In the genomic region with DNA sequence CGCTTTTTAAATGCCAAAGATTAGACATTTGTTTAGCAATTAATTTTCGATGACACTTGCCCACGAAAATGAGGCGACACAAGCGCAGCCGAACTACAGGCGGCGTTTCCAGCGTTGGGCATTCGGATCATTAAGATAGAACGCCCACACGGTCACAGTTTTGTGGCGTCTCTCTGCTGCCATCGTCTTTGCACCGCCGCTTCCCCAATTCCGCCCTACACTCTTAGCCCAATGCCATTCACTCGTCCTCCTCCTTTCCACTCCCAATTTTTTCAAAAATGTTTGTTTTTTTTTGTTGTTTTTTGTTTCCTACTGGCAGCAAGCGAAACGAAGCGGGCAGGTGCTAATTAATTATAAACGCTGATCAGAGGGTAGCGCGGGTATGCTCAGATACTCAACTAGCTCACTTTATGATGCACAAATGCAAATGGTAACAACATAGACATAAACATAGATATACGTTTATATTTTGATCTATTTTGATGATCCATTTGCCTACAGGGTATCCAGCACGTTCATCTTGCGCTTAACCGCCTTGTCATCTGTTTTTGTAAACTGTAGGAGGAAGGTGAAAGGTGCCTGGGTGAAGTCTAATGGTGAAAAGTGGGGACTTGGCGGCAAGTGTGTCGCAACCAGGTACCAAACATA, we compare ENCODE assay signal across 2 fruit fly cellular contexts.
TF ChIP-seq lines count a peak whose summit lies in the region.

No protein-coding gene starts in this region.

TF ChIP-seq in whole organism, embryonic, 481 proteins besides CTCF, POLR2A, EP300 and RAD21 (continued from another document and continues in another):
- TF ChIP-seq CG7745 (tag; optimal IDR thresholded peaks at IDR 0.05; lab: Kevin White, UChicago) (no peak), CG2712 (tag; optimal IDR thresholded peaks at IDR 0.05; lab: Kevin White, UChicago) (peak; percentile 84), CkIIα-i1 (GFP tag; IDR thresholded peaks at IDR 0.05; lab: Robert Waterston, UW) (no peak), CoRest (tag; optimal IDR thresholded peaks at IDR 0.05; lab: Kevin White, UChicago) (peak; percentile 70), CG9876 (GFP tag; optimal IDR thresholded peaks at IDR 0.05; lab: Kevin White, UChicago) (no peak), CG4820 (GFP tag; optimal IDR thresholded peaks at IDR 0.05; lab: Kevin White, UChicago) (peak; percentile 75), Camta (GFP tag; optimal IDR thresholded peaks at IDR 0.05; lab: Kevin White, UChicago) (peak; percentile 79), CG4360 (GFP tag; IDR thresholded peaks at IDR 0.05; lab: Robert Waterston, UW) (peak; percentile 48; the same call in 1 of the 2 replicates), wek (GFP tag; optimal IDR thresholded peaks at IDR 0.05; lab: Kevin White, UChicago) (peak; percentile 31), Fer3 (tag; optimal IDR thresholded peaks at IDR 0.05; lab: Kevin White, UChicago) (peak; percentile 68), ewg (GFP tag; optimal IDR thresholded peaks at IDR 0.05; lab: Kevin White, UChicago) (peak; percentile 68), gsb-n (tag; optimal IDR thresholded peaks at IDR 0.05; lab: Kevin White, UChicago) (peak; percentile 74), CG4328 (GFP tag; optimal IDR thresholded peaks at IDR 0.05; lab: Kevin White, UChicago) (no peak), pfk (GFP tag; optimal IDR thresholded peaks at IDR 0.05; lab: Kevin White, UChicago) (no peak), CG6791 (GFP tag; IDR thresholded peaks at IDR 0.05; lab: Robert Waterston, UW; ENCODE audit: partially characterized antibody) (no peak), Blimp-1 (GFP tag; optimal IDR thresholded peaks at IDR 0.05; lab: Kevin White, UChicago) (peak; percentile 83), jing (GFP tag; optimal IDR thresholded peaks at IDR 0.05; lab: Kevin White, UChicago) (peak; percentile 67), Hr78 (GFP tag; optimal IDR thresholded peaks at IDR 0.05; lab: Kevin White, UChicago) (peak in 1 of 2 experiments; percentile 88), CG17186 (GFP tag; optimal IDR thresholded peaks at IDR 0.05; lab: Kevin White, UChicago) (peak; percentile 28), NC2β (GFP tag; optimal IDR thresholded peaks at IDR 0.05; lab: Kevin White, UChicago) (peak; percentile 61), mld (GFP tag; IDR thresholded peaks at IDR 0.05; lab: Robert Waterston, UW; ENCODE audit: partially characterized antibody) (no peak), CG2129 (GFP tag; IDR thresholded peaks at IDR 0.05; lab: Robert Waterston, UW; ENCODE audit: partially characterized antibody) (no peak), grn (GFP tag; optimal IDR thresholded peaks at IDR 0.05; lab: Kevin White, UChicago) (no peak), sc (optimal IDR thresholded peaks at IDR 0.05; lab: Kevin White, UChicago) (no peak), sc (GFP tag; optimal IDR thresholded peaks at IDR 0.05; lab: Kevin White, UChicago) (peak; percentile 71), CG14667 (GFP tag; IDR thresholded peaks at IDR 0.05; lab: Robert Waterston, UW) (peak; percentile 63; the same call in 1 of the 2 replicates), CG12391 (tag; optimal IDR thresholded peaks at IDR 0.05; lab: Kevin White, UChicago) (peak; percentile 67), pnt (GFP tag; optimal IDR thresholded peaks at IDR 0.05; lab: Kevin White, UChicago) (peak; percentile 78), CG31365 (tag; optimal IDR thresholded peaks at IDR 0.05; lab: Kevin White, UChicago) (no peak), zfh2 (GFP tag; optimal IDR thresholded peaks at IDR 0.05; lab: Kevin White, UChicago) (peak; percentile 52), CG18619 (GFP tag; optimal IDR thresholded peaks at IDR 0.05; lab: Kevin White, UChicago) (peak; percentile 38), lilli (GFP tag; optimal IDR thresholded peaks at IDR 0.05; lab: Kevin White, UChicago) (peak; percentile 82), peb (GFP tag; IDR thresholded peaks at IDR 0.05; lab: Robert Waterston, UW) (peak; percentile 78), br (optimal IDR thresholded peaks at IDR 0.05; lab: Kevin White, UChicago) (no peak), cato (GFP tag; optimal IDR thresholded peaks at IDR 0.05; lab: Kevin White, UChicago; ENCODE audit: borderline replicate concordance) (peak; percentile 55), CG6854 (GFP tag; optimal IDR thresholded peaks at IDR 0.05; lab: Kevin White, UChicago) (no peak), CG10366 (GFP tag; IDR thresholded peaks at IDR 0.05; lab: Robert Waterston, UW) (peak; percentile 72), kah (GFP tag; optimal IDR thresholded peaks at IDR 0.05; lab: Kevin White, UChicago) (peak; percentile 35), CG7786 (GFP tag; optimal IDR thresholded peaks at IDR 0.05; lab: Kevin White, UChicago) (peak; percentile 80), CG10462 (GFP tag; optimal IDR thresholded peaks at IDR 0.05; lab: Kevin White, UChicago) (peak; percentile 16), crol (GFP tag; IDR thresholded peaks at IDR 0.05; lab: Robert Waterston, UW) (peak; percentile 53; the same call in 1 of the 2 replicates), unpg (GFP tag; optimal IDR thresholded peaks at IDR 0.05; lab: Kevin White, UChicago) (peak; percentile 79), nau (GFP tag; optimal IDR thresholded peaks at IDR 0.05; lab: Kevin White, UChicago) (peak; percentile 49), jigr1 (GFP tag; IDR thresholded peaks at IDR 0.05; lab: Robert Waterston, UW) (peak; percentile 62; the same call in 2 of the 3 replicates), sd (tag; optimal IDR thresholded peaks at IDR 0.05; lab: Kevin White, UChicago) (peak; percentile 16), B-H2 (GFP tag; optimal IDR thresholded peaks at IDR 0.05; lab: Kevin White, UChicago) (no peak), lbe (GFP tag; optimal IDR thresholded peaks at IDR 0.05; lab: Kevin White, UChicago) (no peak), CG11560 (tag; IDR thresholded peaks at IDR 0.05; lab: Robert Waterston, UW) (peak; percentile 62; the same call in 2 of the 3 replicates), Kr (GFP tag; optimal IDR thresholded peaks at IDR 0.05; lab: Kevin White, UChicago) (no peak), CG3847 (GFP tag; IDR thresholded peaks at IDR 0.05; lab: Robert Waterston, UW) (peak; percentile 73), ttk (GFP tag; IDR thresholded peaks at IDR 0.05; lab: Robert Waterston, UW) (peak; percentile 81), mirr (GFP tag; optimal IDR thresholded peaks at IDR 0.05; lab: Kevin White, UChicago) (no peak), CG2678 (tag; optimal IDR thresholded peaks at IDR 0.05; lab: Kevin White, UChicago) (peak; percentile 77), hth (optimal IDR thresholded peaks at IDR 0.05; lab: Kevin White, UChicago) (no peak), CG12744 (GFP tag; optimal IDR thresholded peaks at IDR 0.05; lab: Kevin White, UChicago) (peak; percentile 61), Asciz (GFP tag; optimal IDR thresholded peaks at IDR 0.05; lab: Kevin White, UChicago) (peak; percentile 74), Rfx (GFP tag; IDR thresholded peaks at IDR 0.05; lab: Robert Waterston, UW) (peak; percentile 88), CG10321 (GFP tag; IDR thresholded peaks at IDR 0.05; lab: Robert Waterston, UW) (no peak), salm (tag; optimal IDR thresholded peaks at IDR 0.05; lab: Kevin White, UChicago) (no peak), gsb (GFP tag; IDR thresholded peaks at IDR 0.05; lab: Robert Waterston, UW) (0 out of 2 replicates have a peak, but pooled peaks have one; percentile 39), bcd (GFP tag; optimal IDR thresholded peaks at IDR 0.05; lab: Kevin White, UChicago) (peak; percentile 74)

TF ChIP-seq in whole organism, prepupa, 60 proteins besides CTCF, POLR2A, EP300 and RAD21 (continued from another document):
- TF ChIP-seq Sox102F (GFP tag; optimal IDR thresholded peaks at IDR 0.05; lab: Kevin White, UChicago) (no peak), CG8319 (GFP tag; optimal IDR thresholded peaks at IDR 0.05; lab: Kevin White, UChicago) (peak; percentile 10), CG34406 (GFP tag; optimal IDR thresholded peaks at IDR 0.05; lab: Kevin White, UChicago) (no peak), CG6792 (GFP tag; optimal IDR thresholded peaks at IDR 0.05; lab: Kevin White, UChicago) (no peak), ss (GFP tag; optimal IDR thresholded peaks at IDR 0.05; lab: Kevin White, UChicago) (no peak), CG9139 (GFP tag; optimal IDR thresholded peaks at IDR 0.05; lab: Kevin White, UChicago) (no peak), CG6854 (GFP tag; optimal IDR thresholded peaks at IDR 0.05; lab: Kevin White, UChicago) (no peak), Hr38 (GFP tag; optimal IDR thresholded peaks at IDR 0.05; lab: Kevin White, UChicago) (no peak), Eip93F (GFP tag; optimal IDR thresholded peaks at IDR 0.05; lab: Kevin White, UChicago) (no peak), CG31627 (GFP tag; optimal IDR thresholded peaks at IDR 0.05; lab: Kevin White, UChicago) (peak; percentile 10), CG1621 (tag; optimal IDR thresholded peaks at IDR 0.05; lab: Kevin White, UChicago) (no peak), CG3032 (tag; optimal IDR thresholded peaks at IDR 0.05; lab: Kevin White, UChicago) (no peak), CG3919 (GFP tag; optimal IDR thresholded peaks at IDR 0.05; lab: Kevin White, UChicago) (peak; percentile 47), Ets96B (tag; optimal IDR thresholded peaks at IDR 0.05; lab: Kevin White, UChicago) (no peak), Ets21C (GFP tag; optimal IDR thresholded peaks at IDR 0.05; lab: Kevin White, UChicago) (no peak), CG4318 (GFP tag; optimal IDR thresholded peaks at IDR 0.05; lab: Kevin White, UChicago) (peak; percentile 0), cyc (GFP tag; optimal IDR thresholded peaks at IDR 0.05; lab: Kevin White, UChicago) (peak; percentile 56), Eip78C (GFP tag; lab: Kevin White, UChicago) (peak; percentile 71), acj6 (GFP tag; optimal IDR thresholded peaks at IDR 0.05; lab: Kevin White, UChicago) (peak; percentile 25), CG7368 (GFP tag; optimal IDR thresholded peaks at IDR 0.05; lab: Kevin White, UChicago) (peak; percentile 2), CG10669 (GFP tag; optimal IDR thresholded peaks at IDR 0.05; lab: Kevin White, UChicago) (no peak), Sox15 (GFP tag; optimal IDR thresholded peaks at IDR 0.05; lab: Kevin White, UChicago) (peak; percentile 47), svp (GFP tag; lab: Kevin White, UChicago) (peak; percentile 72), CG6808 (GFP tag; optimal IDR thresholded peaks at IDR 0.05; lab: Kevin White, UChicago) (no peak), Lpt (GFP tag; optimal IDR thresholded peaks at IDR 0.05; lab: Kevin White, UChicago) (peak; percentile 22), eg (GFP tag; IDR thresholded peaks at IDR 0.05; lab: Robert Waterston, UW) (peak; percentile 73), achi (GFP tag; optimal IDR thresholded peaks at IDR 0.05; lab: Kevin White, UChicago) (no peak), fkh (GFP tag; optimal IDR thresholded peaks at IDR 0.05; lab: Kevin White, UChicago) (no peak), CG10631 (GFP tag; optimal IDR thresholded peaks at IDR 0.05; lab: Kevin White, UChicago) (peak; percentile 34), Gug (GFP tag; IDR thresholded peaks at IDR 0.05; lab: Robert Waterston, UW) (no peak), CG11762 (GFP tag; optimal IDR thresholded peaks at IDR 0.05; lab: Kevin White, UChicago; ENCODE audit: insufficient read depth) (no peak), CG6163 (GFP tag; IDR thresholded peaks at IDR 0.05; lab: Robert Waterston, UW) (peak; percentile 54; the same call in 1 of the 3 replicates), CG11294 (GFP tag; IDR thresholded peaks at IDR 0.05; lab: Robert Waterston, UW) (no peak), Sox14 (GFP tag; optimal IDR thresholded peaks at IDR 0.05; lab: Kevin White, UChicago) (peak; percentile 18), pdm3 (GFP tag; optimal IDR thresholded peaks at IDR 0.05; lab: Kevin White, UChicago) (peak; percentile 9), dac (GFP tag; optimal IDR thresholded peaks at IDR 0.05; lab: Kevin White, UChicago) (peak; percentile 15), CG8632 (GFP tag; optimal IDR thresholded peaks at IDR 0.05; lab: Kevin White, UChicago) (no peak), Smox (GFP tag; optimal IDR thresholded peaks at IDR 0.05; lab: Kevin White, UChicago) (peak; percentile 17), fd85E (GFP tag; optimal IDR thresholded peaks at IDR 0.05; lab: Kevin White, UChicago) (no peak)
